Fruit fly (Drosophila melanogaster) whole organism, embryonic: ENCODE data around the gene CG3662.
A peak's percentile ranks its signal among the peaks of the same experiment; 100 is the strongest.

ENCODE experiments used
- Ada2b ChIP-seq: fragments of 200-800 bp; sonication (Bioruptor generic); IDR thresholded peaks from 2 replicates; pipeline ENCODE4 v1.3.6; 2022; ENCODE audit warnings: missing biosample characterization, missing genetic modification characterization
- Aef1 ChIP-seq: fragments of 200-800 bp; sonication (Bioruptor generic); IDR thresholded peaks from 3 replicates; pipeline ENCODE4 v1.3.6; 2022; ENCODE audit warnings: missing biosample characterization, missing genetic modification characterization
- CG1603 ChIP-seq: fragments of 200-800 bp; sonication (Bioruptor generic); optimal IDR thresholded peaks from 2 replicates; lab custom pipeline; 2019; ENCODE audit warnings: missing biosample characterization, mild to moderate bottlenecking, missing genetic modification characterization, moderate library complexity
- CG7745 ChIP-seq: fragments of 200-800 bp; sonication (Bioruptor generic); optimal IDR thresholded peaks from 2 replicates; lab custom pipeline; 2018; ENCODE audit warnings: missing biosample characterization, mild to moderate bottlenecking, missing genetic modification characterization, moderate library complexity
- Xbp1 ChIP-seq: fragments of 200-800 bp; sonication (Bioruptor generic); optimal IDR thresholded peaks from 3 replicates; lab custom pipeline; 2016; ENCODE audit warnings: missing biosample characterization, mild to moderate bottlenecking, missing genetic modification characterization
- repo ChIP-seq: fragments of 200-800 bp; sonication (Bioruptor generic); optimal IDR thresholded peaks from 2 replicates; lab custom pipeline; 2016; ENCODE audit warnings: missing biosample characterization, missing genetic modification characterization

CG3662 gene

dm6 chr2L:871419-871846 lies 50.3 kb downstream of the CG3662 start (continued):
- TF ChIP-seq CG1603 (tag; lab: Kevin White, UChicago) (peak; percentile 56), repo (GFP tag; lab: Kevin White, UChicago) (no peak), CG7745 (tag; lab: Kevin White, UChicago) (no peak), Ada2b (no peak), Aef1 (GFP tag; lab: Robert Waterston, UW) (no peak), Xbp1 (GFP tag; lab: Kevin White, UChicago) (peak; percentile 6)
